Worm (Caenorhabditis elegans) whole organism, midembryonic: Measurements from ENCODE around the gene irld-33.

Experiments
- klf-2 ChIP-seq: fragments of 200-800 bp; sonication (Bioruptor generic); conservative IDR thresholded peaks from 2 replicates; pipeline ENCODE4 v1.3.6; 2022; ENCODE audit warnings: missing genetic modification reagents, missing genetic modification characterization, missing compliant biosample characterization
- ref-1 ChIP-seq: fragments of 200-800 bp; sonication (Bioruptor generic); conservative IDR thresholded peaks from 2 replicates; pipeline ENCODE4 v1.3.6; 2022; ENCODE audit warnings: missing genetic modification reagents, missing genetic modification characterization, missing compliant biosample characterization
- tab-1 ChIP-seq: fragments of 200-800 bp; sonication (Bioruptor generic); IDR thresholded peaks from 2 replicates; pipeline ENCODE4 v1.3.6; 2022; ENCODE audit warnings: missing genetic modification characterization, missing compliant biosample characterization

DNA sequence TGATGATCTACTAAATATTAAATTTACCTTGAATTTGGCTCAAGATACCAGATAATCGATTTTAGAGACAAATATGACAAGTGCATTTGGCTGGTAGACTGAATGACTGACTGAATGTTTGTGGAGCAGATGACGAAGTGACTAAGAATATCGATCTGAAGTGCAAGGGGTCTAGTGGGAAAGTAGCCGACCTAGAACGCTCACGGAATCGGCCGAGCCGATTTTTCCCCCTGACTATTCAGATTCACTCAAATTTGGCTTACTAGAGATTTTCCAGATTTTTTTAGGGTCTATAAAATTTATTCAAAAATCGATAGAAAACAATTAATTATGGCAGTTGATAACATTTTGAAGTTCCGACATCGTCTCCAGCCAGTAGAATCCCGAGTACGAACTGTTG, 44.3 kb upstream of the irld-33 start, which contains the start of gene fbxc-26:
- TF ChIP-seq ref-1 (no peak), tab-1 (GFP tag; lab: Robert Waterston, UW) (no peak), klf-2 (GFP tag; lab: Robert Waterston, UW) (no peak)
